Fruit fly (Drosophila melanogaster) whole organism, prepupa: ENCODE data around the gene Rel.

Experiments
- Blimp-1 ChIP-seq: fragments of 200-800 bp; sonication (Bioruptor generic); optimal IDR thresholded peaks from 3 replicates; lab custom pipeline; 2017; ENCODE audit warnings: missing biosample characterization, missing genetic modification characterization, mild to moderate bottlenecking, moderate library complexity, missing genetic modification reagents
- CG10669 ChIP-seq: fragments of 200-800 bp; sonication (Bioruptor generic); optimal IDR thresholded peaks from 3 replicates; lab custom pipeline; 2018; ENCODE audit warnings: missing biosample characterization, mild to moderate bottlenecking, missing genetic modification characterization, moderate library complexity
- CG11762 ChIP-seq: fragments of 200-800 bp; sonication (Bioruptor generic); optimal IDR thresholded peaks from 3 replicates; lab custom pipeline; 2016; ENCODE audit warnings: missing biosample characterization, missing genetic modification characterization; ENCODE audit not compliant: insufficient read depth
- CG1621 ChIP-seq: fragments of 200-800 bp; sonication (Bioruptor generic); optimal IDR thresholded peaks from 3 replicates; lab custom pipeline; 2018; ENCODE audit warnings: missing biosample characterization, mild to moderate bottlenecking, missing genetic modification characterization
- CG3032 ChIP-seq: fragments of 200-800 bp; optimal IDR thresholded peaks from 2 replicates; lab custom pipeline; 2019; ENCODE audit warnings: missing biosample characterization, mild to moderate bottlenecking, missing genetic modification characterization, moderate library complexity
- CG31627 ChIP-seq: fragments of 200-800 bp; sonication (Bioruptor generic); optimal IDR thresholded peaks from 3 replicates; lab custom pipeline; 2016; ENCODE audit warnings: missing biosample characterization, missing genetic modification characterization
- CG32006 ChIP-seq: fragments of 200-800 bp; sonication (Bioruptor generic); optimal IDR thresholded peaks from 3 replicates; lab custom pipeline; 2017; ENCODE audit warnings: missing biosample characterization, mild to moderate bottlenecking, missing genetic modification characterization
- CG34406 ChIP-seq: fragments of 200-800 bp; sonication (Bioruptor generic); optimal IDR thresholded peaks from 3 replicates; lab custom pipeline; 2016; ENCODE audit warnings: missing biosample characterization, missing genetic modification characterization
- CG3919 ChIP-seq: fragments of 200-800 bp; sonication (Bioruptor generic); optimal IDR thresholded peaks from 3 replicates; lab custom pipeline; 2016; ENCODE audit warnings: missing biosample characterization, missing genetic modification characterization
- CG6163 ChIP-seq: fragments of 200-800 bp; sonication (Bioruptor generic); IDR thresholded peaks from 3 replicates; pipeline ENCODE4 v1.3.6; 2022; ENCODE audit warnings: missing biosample characterization, missing genetic modification characterization
- CG6276 ChIP-seq: fragments of 200-800 bp; sonication (Bioruptor generic); optimal IDR thresholded peaks from 2 replicates; lab custom pipeline; 2017; ENCODE audit warnings: missing biosample characterization, mild to moderate bottlenecking, missing genetic modification characterization
- CG6792 ChIP-seq: fragments of 200-800 bp; sonication (Bioruptor generic); optimal IDR thresholded peaks from 3 replicates; lab custom pipeline; 2016; ENCODE audit warnings: missing biosample characterization, missing genetic modification characterization
- CG6808 ChIP-seq: fragments of 200-800 bp; sonication (Bioruptor generic); optimal IDR thresholded peaks from 3 replicates; lab custom pipeline; 2017; ENCODE audit warnings: missing biosample characterization, missing genetic modification characterization, mild to moderate bottlenecking, moderate library complexity, missing genetic modification reagents
- CG6854 ChIP-seq: fragments of 200-800 bp; sonication (Bioruptor generic); optimal IDR thresholded peaks from 2 replicates; lab custom pipeline; 2017; ENCODE audit warnings: missing biosample characterization, mild to moderate bottlenecking, missing genetic modification characterization
- CG8319 ChIP-seq: fragments of 200-800 bp; sonication (Bioruptor generic); optimal IDR thresholded peaks from 3 replicates; lab custom pipeline; 2016; ENCODE audit warnings: missing biosample characterization, missing genetic modification characterization
- CG8632 ChIP-seq: fragments of 200-800 bp; sonication (Bioruptor generic); optimal IDR thresholded peaks from 3 replicates; lab custom pipeline; 2016; ENCODE audit warnings: missing biosample characterization, missing genetic modification characterization
- CG9139 ChIP-seq: fragments of 200-800 bp; sonication (Bioruptor generic); optimal IDR thresholded peaks from 3 replicates; lab custom pipeline; 2017; ENCODE audit warnings: missing biosample characterization, mild to moderate bottlenecking, missing genetic modification characterization
- Eip75B ChIP-seq: fragments of 200-800 bp; sonication (Bioruptor generic); optimal IDR thresholded peaks from 3 replicates; lab custom pipeline; 2016; ENCODE audit warnings: missing biosample characterization, missing genetic modification characterization
- Eip78C ChIP-seq: fragments of 200-800 bp; sonication (Bioruptor generic); peaks from one replicate; lab custom pipeline; 2016; ENCODE audit warnings: missing biosample characterization, missing genetic modification characterization
- Eip93F ChIP-seq: fragments of 200-800 bp; sonication (Bioruptor generic); optimal IDR thresholded peaks from 2 replicates; lab custom pipeline; 2016; ENCODE audit warnings: missing biosample characterization, mild to moderate bottlenecking, missing genetic modification characterization
- Ets21C ChIP-seq: fragments of 200-800 bp; sonication (Bioruptor generic); optimal IDR thresholded peaks from 3 replicates; lab custom pipeline; 2016; ENCODE audit warnings: missing biosample characterization, missing genetic modification characterization
- Ets96B ChIP-seq: fragments of 200-800 bp; optimal IDR thresholded peaks from 2 replicates; lab custom pipeline; 2019; ENCODE audit warnings: missing biosample characterization, mild to moderate bottlenecking, missing genetic modification characterization, moderate library complexity
- Gug ChIP-seq: fragments of 200-800 bp; sonication (Bioruptor generic); IDR thresholded peaks from 2 replicates; pipeline ENCODE4 v1.3.6; 2022; ENCODE audit warnings: missing biosample characterization, missing genetic modification characterization
- Hr38 ChIP-seq: sonication (Bioruptor generic); optimal IDR thresholded peaks from 2 replicates; lab custom pipeline; 2016; ENCODE audit warnings: missing biosample characterization, missing genetic modification characterization
- Hr39 ChIP-seq: fragments of 200-800 bp; sonication (Bioruptor generic); optimal IDR thresholded peaks from 2 replicates; lab custom pipeline; 2016; ENCODE audit warnings: missing biosample characterization, missing genetic modification characterization
- Met ChIP-seq: fragments of 200-800 bp; sonication (Bioruptor generic); optimal IDR thresholded peaks from 3 replicates; lab custom pipeline; 2016; ENCODE audit warnings: missing biosample characterization, missing genetic modification characterization
- Smox ChIP-seq: fragments of 200-800 bp; sonication (Bioruptor generic); optimal IDR thresholded peaks from 3 replicates; lab custom pipeline; 2016; ENCODE audit warnings: missing biosample characterization, missing genetic modification characterization
- Sox102F ChIP-seq: fragments of 200-800 bp; sonication (Bioruptor generic); optimal IDR thresholded peaks from 2 replicates; lab custom pipeline; 2016; ENCODE audit warnings: missing biosample characterization, mild to moderate bottlenecking, missing genetic modification characterization
- Sox14 ChIP-seq: fragments of 200-800 bp; sonication (Bioruptor generic); optimal IDR thresholded peaks from 3 replicates; lab custom pipeline; 2016; ENCODE audit warnings: missing biosample characterization, missing genetic modification characterization
- Sox15 ChIP-seq: fragments of 200-800 bp; sonication (Bioruptor generic); optimal IDR thresholded peaks from 3 replicates; lab custom pipeline; 2016; ENCODE audit warnings: missing biosample characterization, missing genetic modification characterization
- achi ChIP-seq: fragments of 200-800 bp; sonication (Bioruptor generic); optimal IDR thresholded peaks from 3 replicates; lab custom pipeline; 2016; ENCODE audit warnings: missing biosample characterization, missing genetic modification characterization
- cyc ChIP-seq: fragments of 200-800 bp; sonication (Bioruptor generic); optimal IDR thresholded peaks from 3 replicates; lab custom pipeline; 2016; ENCODE audit warnings: missing biosample characterization, missing genetic modification characterization
- dac ChIP-seq: fragments of 200-800 bp; sonication (Bioruptor generic); optimal IDR thresholded peaks from 2 replicates; lab custom pipeline; 2017; ENCODE audit warnings: missing biosample characterization, mild to moderate bottlenecking, missing genetic modification characterization
- eg ChIP-seq: fragments of 200-800 bp; sonication (Bioruptor generic); IDR thresholded peaks from 3 replicates; pipeline ENCODE4 v1.3.6; 2022; ENCODE audit warnings: missing biosample characterization, missing genetic modification characterization
- esn ChIP-seq: fragments of 200-800 bp; sonication (Bioruptor generic); optimal IDR thresholded peaks from 2 replicates; lab custom pipeline; 2016; ENCODE audit warnings: missing biosample characterization, mild to moderate bottlenecking, missing genetic modification characterization, moderate library complexity
- fd59A ChIP-seq: fragments of 200-800 bp; sonication (Bioruptor generic); optimal IDR thresholded peaks from 2 replicates; lab custom pipeline; 2017; ENCODE audit warnings: missing biosample characterization, mild to moderate bottlenecking, missing genetic modification characterization, missing genetic modification reagents
- fd85E ChIP-seq: fragments of 200-800 bp; sonication (Bioruptor generic); optimal IDR thresholded peaks from 3 replicates; lab custom pipeline; 2016; ENCODE audit warnings: missing biosample characterization, missing genetic modification characterization
- fkh ChIP-seq: fragments of 200-800 bp; sonication (Bioruptor generic); optimal IDR thresholded peaks from 3 replicates; lab custom pipeline; 2017; ENCODE audit warnings: missing biosample characterization, mild to moderate bottlenecking, missing genetic modification characterization, moderate library complexity
- lz ChIP-seq: fragments of 200-800 bp; sonication (Bioruptor generic); optimal IDR thresholded peaks from 3 replicates; lab custom pipeline; 2016; ENCODE audit warnings: missing biosample characterization, missing genetic modification characterization
- ss ChIP-seq, 2 experiments: fragments of 200-800 bp; sonication (Bioruptor generic); optimal IDR thresholded peaks; 2 replicates in 1 of 2; 3 replicates in 1 of 2; lab custom pipeline; 2017 to 2018; ENCODE audit warnings: mild to moderate bottlenecking in 2 of 2, missing biosample characterization in 2 of 2, missing genetic modification characterization in 2 of 2, moderate library complexity in 1 of 2
- svp ChIP-seq: fragments of 200-800 bp; sonication (Bioruptor generic); peaks from one replicate; lab custom pipeline; 2016; ENCODE audit warnings: missing biosample characterization, missing genetic modification characterization
- topi ChIP-seq: fragments of 200-800 bp; sonication (Bioruptor generic); optimal IDR thresholded peaks from 3 replicates; lab custom pipeline; 2016; ENCODE audit warnings: missing biosample characterization, missing genetic modification characterization
- vri ChIP-seq: fragments of 200-800 bp; sonication (Bioruptor generic); optimal IDR thresholded peaks from 3 replicates; lab custom pipeline; 2016; ENCODE audit warnings: missing biosample characterization, mild to moderate bottlenecking, missing genetic modification characterization

Rel gene

DNA sequence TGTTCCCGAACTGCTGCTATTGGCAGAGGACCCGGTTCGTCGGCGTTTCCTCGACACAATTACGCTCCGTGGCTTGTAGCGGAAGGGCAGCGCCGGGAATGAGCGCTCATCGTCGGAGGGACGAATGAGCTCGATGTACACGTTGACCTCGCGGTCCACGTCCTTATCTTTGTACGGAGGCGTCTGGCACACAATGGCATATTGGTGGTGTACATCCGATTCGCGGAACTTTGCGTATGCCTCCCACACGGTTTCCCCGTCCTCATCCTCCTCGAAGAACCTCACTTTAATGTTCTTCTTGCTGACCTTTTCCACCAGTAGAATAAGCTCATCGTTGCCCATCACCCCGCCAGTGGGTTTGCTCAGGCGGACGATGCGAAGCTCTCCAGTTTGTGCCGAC lies 2.0 kb downstream of the Rel start:
- TF ChIP-seq svp, result peak; percentile 91
- no peak for TF ChIP-seq CG10669 (GFP tag; lab: Kevin White, UChicago)

DNA sequence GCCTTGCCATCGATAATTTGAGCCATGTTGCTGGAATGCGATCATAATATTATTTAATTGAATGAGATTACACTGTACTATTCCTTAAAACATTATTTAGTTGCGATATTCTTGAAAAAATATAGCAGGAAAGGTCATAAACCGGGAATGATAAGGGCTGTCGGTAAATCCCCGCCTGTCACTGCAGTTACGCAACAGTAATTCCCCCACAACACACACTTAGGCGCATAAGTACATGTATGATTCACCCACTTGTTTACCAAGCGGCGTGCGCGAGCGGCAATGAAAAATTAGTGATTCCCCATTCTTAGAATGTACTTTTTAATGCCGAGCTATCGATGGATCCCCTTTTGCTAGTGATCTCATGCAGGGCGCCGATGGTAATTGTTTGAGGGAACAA lies 4.2 kb downstream of the Rel start:
- TF ChIP-seq CG3919 (GFP tag; lab: Kevin White, UChicago), result no peak
- no peak for TF ChIP-seq fd59A (GFP tag; lab: Kevin White, UChicago)
- peak; percentile 91 for TF ChIP-seq svp
- TF ChIP-seq fkh, result peak; percentile 1
- peak; percentile 99 for TF ChIP-seq vri (GFP tag; lab: Kevin White, UChicago)
- no peak for TF ChIP-seq Hr39 (GFP tag; lab: Kevin White, UChicago)
- TF ChIP-seq Ets96B (tag; lab: Kevin White, UChicago), result no peak
- no peak for TF ChIP-seq Met (GFP tag; lab: Kevin White, UChicago)

DNA sequence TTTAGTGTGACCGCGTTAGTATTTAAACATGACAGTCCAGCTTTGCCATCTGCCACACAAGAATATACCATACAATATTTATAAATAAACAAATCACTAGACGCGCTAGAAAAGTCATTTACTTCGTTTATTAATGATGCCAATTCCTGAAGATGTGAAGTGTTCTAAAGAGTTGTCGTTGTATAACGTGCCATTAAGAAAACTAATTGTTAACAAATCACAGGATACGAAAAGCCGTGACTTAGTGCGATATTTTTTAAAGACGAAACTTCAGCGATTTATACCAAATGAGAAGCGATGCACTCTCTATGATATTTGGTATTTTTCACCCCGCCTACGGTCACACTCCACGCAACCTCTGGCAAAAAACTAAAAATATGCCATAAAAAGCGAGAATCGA lies 8.3 kb downstream of the Rel start, which contains the start of gene neur:
Gene neur (minus strand): TSS at position 24 of the 400 bp plus-strand sequence.
- TF ChIP-seq svp, result peak; percentile 85
- TF ChIP-seq achi (GFP tag; lab: Kevin White, UChicago), result peak; percentile 82
- no peak for TF ChIP-seq CG10669 (GFP tag; lab: Kevin White, UChicago)
- TF ChIP-seq CG9139 (GFP tag; lab: Kevin White, UChicago), result no peak
- TF ChIP-seq CG31627 (GFP tag; lab: Kevin White, UChicago), result peak; percentile 25
- TF ChIP-seq CG6163, result no peak
- TF ChIP-seq ss (GFP tag; optimal IDR thresholded peaks at IDR 0.05; lab: Kevin White, UChicago), result no peak
- TF ChIP-seq fkh, result peak; percentile 64
- no peak for TF ChIP-seq eg (GFP tag; lab: Robert Waterston, UW)
- peak; percentile 25 for TF ChIP-seq Hr39 (GFP tag; lab: Kevin White, UChicago)
- TF ChIP-seq CG3032 (tag; lab: Kevin White, UChicago), result peak; percentile 14
- peak; percentile 28 for TF ChIP-seq vri (GFP tag; lab: Kevin White, UChicago)
- peak; percentile 26 for TF ChIP-seq cyc (GFP tag; lab: Kevin White, UChicago)
- peak; percentile 16 for TF ChIP-seq Eip75B (GFP tag; lab: Kevin White, UChicago)
- TF ChIP-seq Sox14 (GFP tag; lab: Kevin White, UChicago), result peak; percentile 18
- no peak for TF ChIP-seq fd85E (GFP tag; lab: Kevin White, UChicago)
- TF ChIP-seq lz (GFP tag; lab: Kevin White, UChicago), result peak; percentile 41
- peak; percentile 36 for TF ChIP-seq esn (GFP tag; lab: Kevin White, UChicago)
- TF ChIP-seq CG8319 (GFP tag; lab: Kevin White, UChicago), result no peak
- TF ChIP-seq Eip78C (GFP tag; lab: Kevin White, UChicago), result peak; percentile 80
- no peak for TF ChIP-seq CG34406 (GFP tag; lab: Kevin White, UChicago)
- no peak for TF ChIP-seq Smox (GFP tag; lab: Kevin White, UChicago)
- no peak for TF ChIP-seq Sox15 (GFP tag; lab: Kevin White, UChicago)
- no peak for TF ChIP-seq CG8632 (GFP tag; lab: Kevin White, UChicago)
- no peak for TF ChIP-seq Eip93F (GFP tag; lab: Kevin White, UChicago)
- TF ChIP-seq CG32006 (GFP tag; lab: Kevin White, UChicago), result no peak
- no peak for TF ChIP-seq fd59A (GFP tag; lab: Kevin White, UChicago)
- TF ChIP-seq CG6808 (GFP tag; lab: Kevin White, UChicago), result no peak
- TF ChIP-seq CG3919 (GFP tag; lab: Kevin White, UChicago), result no peak
- TF ChIP-seq CG11762 (GFP tag; lab: Kevin White, UChicago), result no peak
- TF ChIP-seq topi (GFP tag; lab: Kevin White, UChicago), result peak; percentile 39
- no peak for TF ChIP-seq CG6276
- TF ChIP-seq CG6792 (GFP tag; lab: Kevin White, UChicago), result peak; percentile 6

DNA sequence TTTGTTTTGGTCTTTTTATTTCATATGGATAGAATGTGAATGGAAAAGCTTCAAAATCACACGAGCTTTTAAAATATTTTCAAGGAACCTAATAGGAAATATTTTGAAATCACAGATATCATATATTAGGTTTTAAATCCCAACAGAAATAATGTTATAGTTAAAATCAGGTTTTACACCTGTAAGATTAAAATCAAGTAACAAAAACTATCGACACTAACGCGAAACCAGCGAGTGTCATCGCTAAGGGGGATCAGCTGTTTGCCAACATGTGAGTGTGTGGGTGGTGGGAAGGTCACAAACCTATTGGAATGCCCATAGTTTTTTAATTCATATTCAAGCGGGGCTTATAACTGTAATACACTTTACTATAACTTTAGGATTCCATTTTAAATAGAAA lies 9.1 kb downstream of the Rel start, which contains the start of gene hyx:
Gene hyx (plus strand): TSS at position 109 of the 400 bp plus-strand sequence.
- TF ChIP-seq achi (GFP tag; lab: Kevin White, UChicago), result peak; percentile 2
- TF ChIP-seq Ets21C (GFP tag; lab: Kevin White, UChicago), result no peak
- no peak for TF ChIP-seq ss (GFP tag; optimal IDR thresholded peaks at IDR 0.05; lab: Kevin White, UChicago)
- TF ChIP-seq cyc (GFP tag; lab: Kevin White, UChicago), result peak; percentile 27
- peak; percentile 36 for TF ChIP-seq Eip75B (GFP tag; lab: Kevin White, UChicago)
- no peak for TF ChIP-seq dac
- no peak for TF ChIP-seq CG11762 (GFP tag; lab: Kevin White, UChicago)
- no peak for TF ChIP-seq CG6854 (GFP tag; lab: Kevin White, UChicago)
- no peak for TF ChIP-seq CG34406 (GFP tag; lab: Kevin White, UChicago)
- TF ChIP-seq CG8319 (GFP tag; lab: Kevin White, UChicago), result no peak
- TF ChIP-seq esn (GFP tag; lab: Kevin White, UChicago), result peak; percentile 54
- no peak for TF ChIP-seq fd59A (GFP tag; lab: Kevin White, UChicago)
- peak; percentile 40 for TF ChIP-seq topi (GFP tag; lab: Kevin White, UChicago)
- no peak for TF ChIP-seq fd85E (GFP tag; lab: Kevin White, UChicago)
- peak; percentile 33; the same call in 2 of the 3 replicates for TF ChIP-seq eg (GFP tag; lab: Robert Waterston, UW)
- peak; percentile 12 for TF ChIP-seq lz (GFP tag; lab: Kevin White, UChicago)
- TF ChIP-seq Hr38, result no peak
- TF ChIP-seq CG1621, result no peak
- no peak for TF ChIP-seq Sox102F
- TF ChIP-seq Gug (GFP tag; lab: Robert Waterston, UW), result no peak
- no peak for TF ChIP-seq CG10669 (GFP tag; lab: Kevin White, UChicago)
- TF ChIP-seq CG9139 (GFP tag; lab: Kevin White, UChicago), result no peak
- TF ChIP-seq Blimp-1, result no peak
